Worm (Caenorhabditis elegans): ENCODE data around the gene C16C8.5.

DNA sequence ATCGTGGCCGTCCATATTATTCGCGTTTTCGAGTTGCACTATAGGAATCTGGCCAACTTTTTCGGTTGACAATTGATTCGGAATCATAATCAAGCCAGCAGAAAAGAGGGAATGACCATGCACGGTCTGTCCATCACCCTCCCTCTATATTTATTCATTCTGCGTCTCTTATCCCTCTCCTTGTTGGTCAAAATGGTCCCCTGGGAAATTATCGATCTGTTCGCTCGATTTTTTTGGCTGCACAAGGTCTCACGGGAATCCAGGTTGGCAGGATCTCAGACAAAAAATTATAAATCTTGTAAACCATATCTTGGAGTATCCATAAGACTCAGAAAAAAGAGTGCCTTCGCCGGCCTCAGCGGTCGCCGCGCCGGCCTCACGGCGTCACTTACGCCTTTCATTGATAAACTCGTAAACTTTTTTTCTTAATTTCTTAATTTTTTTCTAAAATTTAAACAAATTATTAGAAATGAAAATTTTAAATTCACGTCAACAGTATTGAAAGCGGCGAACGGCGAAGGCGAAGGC, 30.7 kb downstream of the C16C8.5 start, which contains the start of the genes F18A12.7 and F18A12.2:
- TF ChIP-seq nhr-28 (tag; optimal IDR thresholded peaks at IDR 0.05) (no peak), nhr-12 (tag; optimal IDR thresholded peaks at IDR 0.05) (no peak), cnd-1 (tag; optimal IDR thresholded peaks at IDR 0.05) (no peak), mab-5 (tag; optimal IDR thresholded peaks at IDR 0.05) (no peak), nhr-76 (tag; optimal IDR thresholded peaks at IDR 0.05) (no peak), lin-13 (tag; optimal IDR thresholded peaks at IDR 0.05) (no peak), mep-1 (tag; optimal IDR thresholded peaks at IDR 0.05) (no peak), nhr-2 (tag; optimal IDR thresholded peaks at IDR 0.05) (no peak), unc-39 (tag; optimal IDR thresholded peaks at IDR 0.05) (no peak)

Data from whole organism, mixed stage, embryonic.